Fruit fly (Drosophila melanogaster) whole organism, embryonic: ENCODE data around the gene CG9297.

Experiments
- CG10321 ChIP-seq: fragments of 200-800 bp; sonication (Bioruptor generic); IDR thresholded peaks from 2 replicates; pipeline ENCODE4 v1.3.6; 2022; ENCODE audit warnings: missing biosample characterization, missing genetic modification characterization
- CG11093 ChIP-seq: fragments of 200-800 bp; sonication (Bioruptor generic); IDR thresholded peaks from 3 replicates; pipeline ENCODE4 v1.3.6; 2022; ENCODE audit warnings: missing biosample characterization, missing genetic modification characterization
- CG11398 ChIP-seq: fragments of 200-800 bp; sonication (Bioruptor generic); optimal IDR thresholded peaks from 2 replicates; lab custom pipeline; 2016; ENCODE audit warnings: missing biosample characterization, missing genetic modification characterization
- CG12391 ChIP-seq: fragments of 200-800 bp; sonication (Bioruptor generic); optimal IDR thresholded peaks from 3 replicates; lab custom pipeline; 2018; ENCODE audit warnings: missing biosample characterization, mild to moderate bottlenecking, missing genetic modification characterization, moderate library complexity
- CG13424 ChIP-seq: fragments of 200-800 bp; sonication (Bioruptor generic); optimal IDR thresholded peaks from 2 replicates; lab custom pipeline; 2019; ENCODE audit warnings: missing biosample characterization, mild to moderate bottlenecking, missing genetic modification characterization, moderate library complexity
- CG14965 ChIP-seq: fragments of 200-800 bp; sonication (Bioruptor generic); optimal IDR thresholded peaks from 2 replicates; lab custom pipeline; 2016; ENCODE audit warnings: missing biosample characterization, missing genetic modification characterization, borderline replicate concordance
- CG15269 ChIP-seq: fragments of 200-800 bp; sonication (Bioruptor generic); optimal IDR thresholded peaks from 2 replicates; lab custom pipeline; 2018; ENCODE audit warnings: missing biosample characterization, mild to moderate bottlenecking, missing genetic modification characterization, moderate library complexity
- CG15514 ChIP-seq: fragments of 200-800 bp; sonication (Bioruptor generic); optimal IDR thresholded peaks from 3 replicates; lab custom pipeline; 2017; ENCODE audit warnings: missing biosample characterization, missing genetic modification characterization, mild to moderate bottlenecking, moderate library complexity, missing genetic modification reagents
- CG2129 ChIP-seq: fragments of 200-800 bp; sonication (Bioruptor generic); IDR thresholded peaks from 2 replicates; pipeline ENCODE4 v1.3.6; 2022; ENCODE audit warnings: missing biosample characterization, missing genetic modification characterization; ENCODE audit not compliant: partially characterized antibody
- CG2678 ChIP-seq: fragments of 200-800 bp; sonication (Bioruptor generic); optimal IDR thresholded peaks from 3 replicates; lab custom pipeline; 2019; ENCODE audit warnings: missing biosample characterization, mild to moderate bottlenecking, missing genetic modification characterization, moderate library complexity
- CG30403 ChIP-seq: fragments of 200-800 bp; sonication (Bioruptor generic); optimal IDR thresholded peaks from 3 replicates; lab custom pipeline; 2016; ENCODE audit warnings: missing biosample characterization, missing genetic modification characterization
- CG31441 ChIP-seq: fragments of 200-800 bp; sonication (Bioruptor generic); IDR thresholded peaks from 2 replicates; pipeline ENCODE4 v1.3.6; 2022; ENCODE audit warnings: missing biosample characterization, missing genetic modification characterization
- CG4424 ChIP-seq: fragments of 200-800 bp; sonication (Bioruptor generic); optimal IDR thresholded peaks from 3 replicates; lab custom pipeline; 2016; ENCODE audit warnings: missing biosample characterization, missing genetic modification characterization
- CG5953 ChIP-seq: fragments of 200-800 bp; sonication (Bioruptor generic); IDR thresholded peaks from 2 replicates; pipeline ENCODE4 v1.3.6; 2022; ENCODE audit warnings: missing biosample characterization, missing genetic modification characterization
- CG7987 ChIP-seq: fragments of 200-800 bp; sonication (Bioruptor generic); optimal IDR thresholded peaks from 2 replicates; lab custom pipeline; 2018; ENCODE audit warnings: missing biosample characterization, mild to moderate bottlenecking, missing genetic modification characterization, moderate library complexity
- CG8765 ChIP-seq: fragments of 200-800 bp; sonication (Bioruptor generic); IDR thresholded peaks from 2 replicates; pipeline ENCODE4 v1.3.6; 2022; ENCODE audit warnings: missing biosample characterization, missing genetic modification characterization
- CG8924 ChIP-seq: fragments of 200-800 bp; optimal IDR thresholded peaks from 3 replicates; lab custom pipeline; 2019; ENCODE audit warnings: missing biosample characterization, mild to moderate bottlenecking, missing genetic modification characterization, moderate library complexity
- CG9215 ChIP-seq: fragments of 200-800 bp; sonication (Bioruptor generic); IDR thresholded peaks from 2 replicates; pipeline ENCODE4 v1.3.6; 2022; ENCODE audit warnings: missing biosample characterization, missing genetic modification characterization
- Dp ChIP-seq: fragments of 200-800 bp; sonication (Bioruptor generic); optimal IDR thresholded peaks from 2 replicates; lab custom pipeline; 2018; ENCODE audit warnings: missing biosample characterization, mild to moderate bottlenecking, missing genetic modification characterization, moderate library complexity
- Fer3 ChIP-seq: fragments of 200-800 bp; sonication (Bioruptor generic); optimal IDR thresholded peaks from 2 replicates; lab custom pipeline; 2018; ENCODE audit warnings: missing biosample characterization, mild to moderate bottlenecking, missing genetic modification characterization, moderate library complexity
- HLHmδ ChIP-seq: fragments of 200-800 bp; sonication (Bioruptor generic); optimal IDR thresholded peaks from 2 replicates; lab custom pipeline; 2018; ENCODE audit warnings: missing biosample characterization, mild to moderate bottlenecking, missing genetic modification characterization, moderate library complexity
- Hmr ChIP-seq: fragments of 200-800 bp; sonication (Bioruptor generic); optimal IDR thresholded peaks from 3 replicates; lab custom pipeline; 2017; ENCODE audit warnings: mild to moderate bottlenecking, missing biosample characterization, missing genetic modification reagents, missing genetic modification characterization
- Hr51 ChIP-seq, 2 experiments: fragments of 200-800 bp; sonication (Bioruptor generic); optimal IDR thresholded peaks; 2 replicates in 1 of 2; 3 replicates in 1 of 2; lab custom pipeline; 2016 to 2018; ENCODE audit warnings: missing biosample characterization in 2 of 2, missing genetic modification characterization in 2 of 2, mild to moderate bottlenecking in 1 of 2, moderate library complexity in 1 of 2
- NFAT ChIP-seq: fragments of 200-800 bp; sonication (Bioruptor generic); IDR thresholded peaks from 2 replicates; pipeline ENCODE4 v1.3.6; 2022; ENCODE audit warnings: missing biosample characterization, missing genetic modification characterization
- Usf ChIP-seq: fragments of 200-800 bp; sonication (Bioruptor generic); optimal IDR thresholded peaks from 2 replicates; lab custom pipeline; 2017; ENCODE audit warnings: missing genotype, missing biosample characterization, missing genetic modification characterization
- abd-A ChIP-seq: fragments of 200-800 bp; sonication (Bioruptor generic); optimal IDR thresholded peaks from 3 replicates; lab custom pipeline; 2019; ENCODE audit warnings: missing biosample characterization, mild to moderate bottlenecking, missing genetic modification characterization, moderate library complexity
- caup ChIP-seq: fragments of 200-800 bp; sonication (Bioruptor generic); optimal IDR thresholded peaks from 3 replicates; lab custom pipeline; 2017; ENCODE audit warnings: missing biosample characterization, mild to moderate bottlenecking, missing genetic modification characterization, moderate library complexity; ENCODE audit not compliant: severe bottlenecking
- cg ChIP-seq: fragments of 200-800 bp; sonication (Bioruptor generic); optimal IDR thresholded peaks from 3 replicates; lab custom pipeline; 2019; ENCODE audit warnings: missing biosample characterization, mild to moderate bottlenecking, missing genetic modification characterization, moderate library complexity
- chn ChIP-seq: fragments of 200-800 bp; sonication (Bioruptor generic); optimal IDR thresholded peaks from 2 replicates; lab custom pipeline; 2016; ENCODE audit warnings: missing biosample characterization, missing genetic modification characterization
- dpn ChIP-seq, 2 experiments: fragments of 200-800 bp; sonication (Bioruptor generic); optimal IDR thresholded peaks; 3 replicates each; lab custom pipeline; 2016; ENCODE audit warnings: missing biosample characterization in 2 of 2, missing genetic modification characterization in 2 of 2
- exex ChIP-seq: fragments of 200-800 bp; sonication (Bioruptor generic); optimal IDR thresholded peaks from 4 replicates; lab custom pipeline; 2018; ENCODE audit warnings: missing biosample characterization, mild to moderate bottlenecking, missing genetic modification characterization, moderate library complexity
- ftz-f1 ChIP-seq: fragments of 200-800 bp; sonication (Bioruptor generic); optimal IDR thresholded peaks from 2 replicates; lab custom pipeline; 2016; ENCODE audit warnings: missing biosample characterization, missing genetic modification characterization
- grau ChIP-seq: fragments of 200-800 bp; optimal IDR thresholded peaks from 3 replicates; lab custom pipeline; 2019; ENCODE audit warnings: missing biosample characterization, mild to moderate bottlenecking, missing genetic modification characterization, moderate library complexity
- h ChIP-seq: fragments of >200 bp; optimal IDR thresholded peaks from 2 replicates; lab custom pipeline; 2017
- lmd ChIP-seq: fragments of 200-800 bp; sonication (Bioruptor generic); IDR thresholded peaks from 2 replicates; pipeline ENCODE4 v1.3.6; 2022; ENCODE audit warnings: missing biosample characterization, missing genetic modification characterization
- luna ChIP-seq: fragments of 200-800 bp; sonication (Bioruptor generic); optimal IDR thresholded peaks from 2 replicates; lab custom pipeline; 2016; ENCODE audit warnings: missing biosample characterization, missing genetic modification characterization
- mirr ChIP-seq: fragments of 200-800 bp; sonication (Bioruptor generic); optimal IDR thresholded peaks from 3 replicates; lab custom pipeline; 2018; ENCODE audit warnings: missing biosample characterization, mild to moderate bottlenecking, missing genetic modification characterization
- nmo ChIP-seq: fragments of 200-800 bp; sonication (Bioruptor generic); optimal IDR thresholded peaks from 2 replicates; lab custom pipeline; 2018; ENCODE audit warnings: missing biosample characterization, mild to moderate bottlenecking, missing genetic modification characterization, moderate library complexity
- org-1 ChIP-seq: fragments of 200-800 bp; sonication (Bioruptor generic); optimal IDR thresholded peaks from 2 replicates; lab custom pipeline; 2017; ENCODE audit warnings: missing biosample characterization, missing genetic modification characterization
- peb ChIP-seq: fragments of 200-800 bp; sonication (Bioruptor generic); IDR thresholded peaks from 2 replicates; pipeline ENCODE4 v1.3.6; 2022; ENCODE audit warnings: missing biosample characterization, missing genetic modification characterization
- phol ChIP-seq: fragments of 200-800 bp; sonication (Bioruptor generic); optimal IDR thresholded peaks from 3 replicates; lab custom pipeline; 2018; ENCODE audit warnings: missing biosample characterization, mild to moderate bottlenecking, missing genetic modification characterization, moderate library complexity
- psq ChIP-seq: fragments of 200-800 bp; sonication (Bioruptor generic); optimal IDR thresholded peaks from 2 replicates; lab custom pipeline; 2017; ENCODE audit warnings: missing biosample characterization, missing genetic modification characterization
- sob ChIP-seq: fragments of 200-800 bp; sonication (Bioruptor generic); IDR thresholded peaks from 2 replicates; pipeline ENCODE4 v1.3.6; 2022; ENCODE audit warnings: missing biosample characterization, missing genetic modification characterization
- sqz ChIP-seq: fragments of 200-800 bp; sonication (Bioruptor generic); optimal IDR thresholded peaks from 3 replicates; lab custom pipeline; 2018; ENCODE audit warnings: missing biosample characterization, mild to moderate bottlenecking, missing genetic modification characterization
- tin ChIP-seq: fragments of 200-800 bp; sonication (Bioruptor generic); optimal IDR thresholded peaks from 3 replicates; lab custom pipeline; 2016; ENCODE audit warnings: missing biosample characterization, missing genetic modification characterization
- tup ChIP-seq: fragments of 200-800 bp; sonication (Bioruptor generic); optimal IDR thresholded peaks from 2 replicates; lab custom pipeline; 2016; ENCODE audit warnings: missing biosample characterization, mild to moderate bottlenecking, missing genetic modification characterization, moderate library complexity
- tx ChIP-seq: fragments of 200-800 bp; sonication (Bioruptor generic); optimal IDR thresholded peaks from 2 replicates; lab custom pipeline; 2016; ENCODE audit warnings: missing biosample characterization, missing genetic modification characterization
- unpg ChIP-seq: fragments of 200-800 bp; sonication (Bioruptor generic); optimal IDR thresholded peaks from 3 replicates; lab custom pipeline; 2018; ENCODE audit warnings: missing biosample characterization, mild to moderate bottlenecking, missing genetic modification characterization, moderate library complexity
- vvl ChIP-seq: fragments of 200-800 bp; sonication (Bioruptor generic); IDR thresholded peaks from 2 replicates; pipeline ENCODE4 v1.3.6; 2022; ENCODE audit warnings: missing biosample characterization, missing genetic modification characterization

The CG9297 gene

dm6 chr3R:13799567-13800429 is 28.5 kb downstream of the CG9297 start (continued):
- peak; percentile 35 for TF ChIP-seq CG30403 (GFP tag; lab: Kevin White, UChicago)
- peak; percentile 62 for TF ChIP-seq grau (tag; lab: Kevin White, UChicago)
- peak; percentile 54 for TF ChIP-seq CG8924 (tag; lab: Kevin White, UChicago)
- TF ChIP-seq CG12391 (tag; lab: Kevin White, UChicago): peak; percentile 65
- TF ChIP-seq CG4424 (GFP tag; lab: Kevin White, UChicago): peak; percentile 56
- TF ChIP-seq cg (GFP tag; lab: Kevin White, UChicago): no peak
- TF ChIP-seq vvl: peak; percentile 23; the same call in 1 of the 2 replicates
- peak; percentile 54 for TF ChIP-seq phol (tag; lab: Kevin White, UChicago)
- TF ChIP-seq ftz-f1: no peak
- peak; percentile 37 for TF ChIP-seq nmo (GFP tag; lab: Kevin White, UChicago)
- TF ChIP-seq h (lab: Kevin White, UChicago): no peak
- peak; percentile 66 for TF ChIP-seq CG2678
- peak; percentile 96 for TF ChIP-seq abd-A (tag; lab: Kevin White, UChicago)
- peak; percentile 76 for TF ChIP-seq sqz
- peak; percentile 22; the same call in 1 of the 3 replicates for TF ChIP-seq CG11093 (GFP tag; lab: Robert Waterston, UW)
- TF ChIP-seq luna (GFP tag; lab: Kevin White, UChicago): no peak
- no peak for TF ChIP-seq lmd (GFP tag; lab: Robert Waterston, UW)
- no peak for TF ChIP-seq tx (GFP tag; lab: Kevin White, UChicago)
- TF ChIP-seq CG11398 (GFP tag; lab: Kevin White, UChicago): no peak
- TF ChIP-seq CG14965 (GFP tag; lab: Kevin White, UChicago): no peak
- TF ChIP-seq CG8765: no peak
- no peak for TF ChIP-seq CG7987 (GFP tag; lab: Kevin White, UChicago)
- TF ChIP-seq exex (tag; lab: Kevin White, UChicago): no peak
- peak; percentile 18 for TF ChIP-seq caup (GFP tag; lab: Kevin White, UChicago)
- no peak for TF ChIP-seq CG2129 (GFP tag; lab: Robert Waterston, UW)
- TF ChIP-seq HLHmδ (GFP tag; lab: Kevin White, UChicago): no peak
- TF ChIP-seq CG9215 (GFP tag; lab: Robert Waterston, UW): no peak
- peak; percentile 27 for TF ChIP-seq Hmr (GFP tag; lab: Kevin White, UChicago)
- no peak for TF ChIP-seq psq
- TF ChIP-seq CG31441 (GFP tag; lab: Robert Waterston, UW): peak; percentile 66
- TF ChIP-seq mirr (GFP tag; lab: Kevin White, UChicago): peak; percentile 38
- no peak for TF ChIP-seq peb (GFP tag; lab: Robert Waterston, UW)
- TF ChIP-seq unpg (GFP tag; lab: Kevin White, UChicago): peak; percentile 60
- TF ChIP-seq tup (GFP tag; lab: Kevin White, UChicago): no peak
- peak; percentile 31 for TF ChIP-seq org-1 (GFP tag; lab: Kevin White, UChicago)
- TF ChIP-seq CG13424 (tag; lab: Kevin White, UChicago): peak; percentile 50
- no peak for TF ChIP-seq sob (GFP tag; lab: Robert Waterston, UW)
- no peak for TF ChIP-seq NFAT (GFP tag; lab: Robert Waterston, UW)
- TF ChIP-seq Usf: no peak
- no peak for TF ChIP-seq CG15514
- peak; percentile 27 for TF ChIP-seq tin
- peak; percentile 10 for TF ChIP-seq Fer3 (tag; lab: Kevin White, UChicago)
- TF ChIP-seq CG5953 (GFP tag; lab: Robert Waterston, UW): no peak
- peak; percentile 41 for TF ChIP-seq CG15269 (tag; lab: Kevin White, UChicago)
- no peak for TF ChIP-seq Dp
- no peak for TF ChIP-seq CG10321
- TF ChIP-seq dpn (GFP tag; optimal IDR thresholded peaks at IDR 0.05; lab: Kevin White, UChicago): peak in 1 of 2 experiments; percentile 3
- peak in 1 of 2 experiments; percentile 60 for TF ChIP-seq Hr51 (GFP tag; optimal IDR thresholded peaks at IDR 0.05; lab: Kevin White, UChicago)
- TF ChIP-seq chn (GFP tag; lab: Kevin White, UChicago): no peak
